Fruit fly (Drosophila melanogaster): ENCODE data around the gene GatA.

The GatA gene

dm6 chr3R:18998370-18998769, 30.3 kb downstream of the GatA start (continued):
- TF ChIP-seq CG15696 (tag; optimal IDR thresholded peaks at IDR 0.05) (no peak), CG17912 (GFP tag; optimal IDR thresholded peaks at IDR 0.05) (no peak), Usf (GFP tag; optimal IDR thresholded peaks at IDR 0.05) (no peak), exex (tag; optimal IDR thresholded peaks at IDR 0.05) (no peak), Side (GFP tag; optimal IDR thresholded peaks at IDR 0.05) (no peak), HLH3B (GFP tag; IDR thresholded peaks at IDR 0.05) (no peak; the same call in 1 of the 2 replicates), Kr (GFP tag; optimal IDR thresholded peaks at IDR 0.05) (no peak), zf30C (GFP tag; optimal IDR thresholded peaks at IDR 0.05) (no peak), CG4820 (GFP tag; optimal IDR thresholded peaks at IDR 0.05) (no peak), seq (GFP tag; IDR thresholded peaks at IDR 0.05) (no peak), YL-1 (GFP tag; optimal IDR thresholded peaks at IDR 0.05) (no peak), sim (GFP tag; IDR thresholded peaks at IDR 0.05) (no peak), CG17385 (GFP tag; optimal IDR thresholded peaks at IDR 0.05) (no peak), wor (GFP tag; IDR thresholded peaks at IDR 0.05) (no peak), eyg (GFP tag; optimal IDR thresholded peaks at IDR 0.05) (no peak), BEAF-32 (GFP tag; optimal IDR thresholded peaks at IDR 0.05) (no peak), inv (GFP tag; IDR thresholded peaks at IDR 0.05; ENCODE audit: partially characterized antibody) (no peak), corto (GFP tag; optimal IDR thresholded peaks at IDR 0.05) (no peak), Ets65A (GFP tag) (peak; percentile 83), E2f1 (GFP tag; IDR thresholded peaks at IDR 0.05) (no peak), sna (GFP tag; IDR thresholded peaks at IDR 0.05; ENCODE audit: partially characterized antibody) (no peak), otp (GFP tag; IDR thresholded peaks at IDR 0.05) (no peak), stwl (tag; optimal IDR thresholded peaks at IDR 0.05) (no peak), CG1832 (GFP tag; optimal IDR thresholded peaks at IDR 0.05) (no peak), CG11696 (GFP tag; IDR thresholded peaks at IDR 0.05) (no peak), CoRest (tag; optimal IDR thresholded peaks at IDR 0.05) (no peak), knrl (GFP tag; IDR thresholded peaks at IDR 0.05; ENCODE audit: partially characterized antibody) (no peak), Chrac-16 (GFP tag; optimal IDR thresholded peaks at IDR 0.05) (no peak), CG11093 (GFP tag; IDR thresholded peaks at IDR 0.05) (no peak), p53 (GFP tag; optimal IDR thresholded peaks at IDR 0.05) (no peak), CG11560 (tag; IDR thresholded peaks at IDR 0.05) (no peak), CG32767 (GFP tag; IDR thresholded peaks at IDR 0.05) (no peak), CG7987 (GFP tag; optimal IDR thresholded peaks at IDR 0.05) (no peak), sisA (GFP tag; IDR thresholded peaks at IDR 0.05) (peak; percentile 37; the same call in 1 of the 2 replicates), ind (GFP tag; optimal IDR thresholded peaks at IDR 0.05) (peak; percentile 33), Lpt (GFP tag; optimal IDR thresholded peaks at IDR 0.05) (no peak), Adf1 (GFP tag; IDR thresholded peaks at IDR 0.05) (no peak), CG6683 (GFP tag; optimal IDR thresholded peaks at IDR 0.05) (no peak), gsb-n (tag; optimal IDR thresholded peaks at IDR 0.05) (no peak), luna (GFP tag; optimal IDR thresholded peaks at IDR 0.05) (no peak), CG9797 (GFP tag; optimal IDR thresholded peaks at IDR 0.05) (no peak), zfh2 (GFP tag; optimal IDR thresholded peaks at IDR 0.05) (no peak), Xbp1 (GFP tag; optimal IDR thresholded peaks at IDR 0.05) (no peak), CG32772 (GFP tag; IDR thresholded peaks at IDR 0.05) (peak; percentile 48; the same call in 1 of the 2 replicates), CG8290 (GFP tag; optimal IDR thresholded peaks at IDR 0.05) (no peak), CG8290 (tag; optimal IDR thresholded peaks at IDR 0.05) (peak in 1 of 2 experiments; percentile 46), Mes4 (GFP tag; optimal IDR thresholded peaks at IDR 0.05) (no peak), CG1024 (GFP tag; IDR thresholded peaks at IDR 0.05) (no peak), Nf-YC (tag; optimal IDR thresholded peaks at IDR 0.05) (no peak), Mad (GFP tag; optimal IDR thresholded peaks at IDR 0.05) (no peak), CG13894 (tag; optimal IDR thresholded peaks at IDR 0.05) (no peak), jigr1 (GFP tag; IDR thresholded peaks at IDR 0.05) (no peak), Oaz (GFP tag; IDR thresholded peaks at IDR 0.05) (no peak)
